Fruit fly (Drosophila melanogaster): ENCODE measurements around the gene CG1271.
A peak's percentile ranks its signal among the peaks of the same experiment; 100 is the strongest.

CG1271 gene

DNA sequence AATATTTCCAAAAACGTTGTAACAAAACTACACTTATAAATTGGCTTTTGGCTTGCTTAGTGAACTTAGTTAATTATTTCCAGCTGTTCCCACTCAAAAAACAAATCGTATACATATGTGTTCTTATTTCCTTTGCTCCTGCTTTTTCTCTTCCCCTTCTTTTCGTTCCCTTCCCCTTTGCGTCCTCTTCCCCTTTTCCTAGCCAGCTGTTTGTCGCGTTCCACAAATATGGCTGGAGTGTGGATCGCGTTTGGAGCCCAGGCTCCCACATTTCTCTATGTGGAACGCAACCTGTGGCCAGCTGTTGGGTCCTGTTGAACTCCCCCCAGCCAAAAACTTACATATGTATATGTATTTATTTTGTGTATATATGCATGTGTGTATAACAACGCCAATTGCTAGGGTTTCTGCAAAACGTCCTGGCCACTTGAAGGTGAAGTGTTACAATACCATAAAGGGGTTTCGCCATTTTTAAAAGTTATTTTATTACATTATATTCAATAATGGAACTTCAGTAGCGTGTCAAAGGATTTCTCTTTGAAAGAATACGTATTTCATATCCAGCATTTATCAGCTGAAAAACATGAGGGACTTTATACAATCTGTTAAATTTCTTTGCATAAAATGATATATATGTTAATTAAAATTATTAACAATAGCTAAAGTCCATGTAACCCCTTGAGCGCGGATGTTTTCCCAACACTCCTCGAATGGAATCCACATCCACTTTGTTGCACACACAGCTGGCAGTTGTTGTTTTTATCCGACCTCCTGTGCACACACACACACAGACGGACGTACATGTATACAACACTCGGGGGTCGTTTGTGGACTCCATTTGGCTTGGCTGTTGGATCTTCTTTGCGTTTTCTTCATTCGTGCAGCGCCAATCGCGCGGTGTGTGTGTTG, 19.6 kb downstream of the CG1271 start (continued):
- no peak for TF ChIP-seq Doc2 (GFP tag; IDR thresholded peaks at IDR 0.05)
- no peak for TF ChIP-seq dm (GFP tag; optimal IDR thresholded peaks at IDR 0.05)
- no peak for TF ChIP-seq CG1603 (tag; optimal IDR thresholded peaks at IDR 0.05)
- no peak for TF ChIP-seq CG30403 (GFP tag; optimal IDR thresholded peaks at IDR 0.05)
- peak; percentile 10 for TF ChIP-seq caup (GFP tag; optimal IDR thresholded peaks at IDR 0.05; ENCODE audit: severe bottlenecking)
- TF ChIP-seq CG18011 (GFP tag; optimal IDR thresholded peaks at IDR 0.05), result no peak
- peak; percentile 22 for TF ChIP-seq CG9727 (GFP tag; optimal IDR thresholded peaks at IDR 0.05)
- no peak for TF ChIP-seq CG31224 (GFP tag; IDR thresholded peaks at IDR 0.05)
- TF ChIP-seq CG16813 (GFP tag; IDR thresholded peaks at IDR 0.05; ENCODE audit: partially characterized antibody), result no peak
- TF ChIP-seq CG7372 (GFP tag; IDR thresholded peaks at IDR 0.05), result no peak
- TF ChIP-seq CG9797 (GFP tag; optimal IDR thresholded peaks at IDR 0.05), result no peak
- peak; percentile 26 for TF ChIP-seq CoRest (tag; optimal IDR thresholded peaks at IDR 0.05)
- TF ChIP-seq luna (GFP tag; optimal IDR thresholded peaks at IDR 0.05), result no peak
- no peak for TF ChIP-seq ac (GFP tag; optimal IDR thresholded peaks at IDR 0.05)
- TF ChIP-seq jigr1 (GFP tag; IDR thresholded peaks at IDR 0.05), result no peak
- TF ChIP-seq odd (GFP tag; optimal IDR thresholded peaks at IDR 0.05), result no peak
- TF ChIP-seq ash1 (GFP tag; optimal IDR thresholded peaks at IDR 0.05), result no peak
- no peak for TF ChIP-seq Asciz (GFP tag; optimal IDR thresholded peaks at IDR 0.05)
- peak; percentile 56 for TF ChIP-seq CG10431 (GFP tag; optimal IDR thresholded peaks at IDR 0.05)
- TF ChIP-seq psq (GFP tag; optimal IDR thresholded peaks at IDR 0.05), result peak; percentile 20
- TF ChIP-seq CG32767 (GFP tag; IDR thresholded peaks at IDR 0.05), result peak; percentile 74; the same call in 1 of the 2 replicates
- peak; percentile 25 for TF ChIP-seq CG10209 (GFP tag; optimal IDR thresholded peaks at IDR 0.05)
- peak; percentile 22 for TF ChIP-seq grau (tag; optimal IDR thresholded peaks at IDR 0.05)
- TF ChIP-seq Pdp1 (GFP tag; optimal IDR thresholded peaks at IDR 0.05), result no peak
- peak; percentile 47 for TF ChIP-seq lab (GFP tag; optimal IDR thresholded peaks at IDR 0.05)
- TF ChIP-seq Sin3A (optimal IDR thresholded peaks at IDR 0.05), result no peak
- TF ChIP-seq sna (GFP tag; IDR thresholded peaks at IDR 0.05; ENCODE audit: partially characterized antibody), result no peak
- no peak for TF ChIP-seq slbo (GFP tag; IDR thresholded peaks at IDR 0.05)
- no peak for TF ChIP-seq gcm2 (GFP tag; optimal IDR thresholded peaks at IDR 0.05)
- no peak for TF ChIP-seq slou (GFP tag; optimal IDR thresholded peaks at IDR 0.05)
- TF ChIP-seq CG8944 (GFP tag; optimal IDR thresholded peaks at IDR 0.05), result no peak
- TF ChIP-seq CG31388 (GFP tag; optimal IDR thresholded peaks at IDR 0.05), result no peak
- no peak for TF ChIP-seq CG6654 (GFP tag; optimal IDR thresholded peaks at IDR 0.05)
- TF ChIP-seq CG14965 (GFP tag; optimal IDR thresholded peaks at IDR 0.05; ENCODE audit: borderline replicate concordance), result no peak
- TF ChIP-seq oc (tag; optimal IDR thresholded peaks at IDR 0.05), result no peak
- TF ChIP-seq Fer2 (tag; optimal IDR thresholded peaks at IDR 0.05), result no peak
- no peak for TF ChIP-seq bsh (GFP tag; optimal IDR thresholded peaks at IDR 0.05)
- TF ChIP-seq gem (tag; optimal IDR thresholded peaks at IDR 0.05), result peak; percentile 46
- no peak for TF ChIP-seq Adf1 (GFP tag; IDR thresholded peaks at IDR 0.05)
- peak; percentile 66 for TF ChIP-seq CG18599 (GFP tag; optimal IDR thresholded peaks at IDR 0.05)
- peak; percentile 68 for TF ChIP-seq Med (GFP tag)
- TF ChIP-seq zfh2 (GFP tag; optimal IDR thresholded peaks at IDR 0.05), result no peak
- TF ChIP-seq sug (tag; optimal IDR thresholded peaks at IDR 0.05), result peak; percentile 41
- no peak for TF ChIP-seq nerfin-1 (tag; optimal IDR thresholded peaks at IDR 0.05)
- TF ChIP-seq cg (GFP tag; optimal IDR thresholded peaks at IDR 0.05), result peak; percentile 77
- TF ChIP-seq CG2712 (tag; optimal IDR thresholded peaks at IDR 0.05), result peak; percentile 17
- TF ChIP-seq dmrt99B (tag; optimal IDR thresholded peaks at IDR 0.05), result no peak
- TF ChIP-seq nau (GFP tag; optimal IDR thresholded peaks at IDR 0.05), result no peak
